Worm (Caenorhabditis elegans) whole organism, L4/young adult: ENCODE results near the gene gst-23.

ENCODE experiments used
- W03F9.2 ChIP-seq: fragments of 150-350 bp; optimal IDR thresholded peaks from 2 replicates; lab custom pipeline; 2014; ENCODE audit warnings: missing biosample characterization, missing genetic modification characterization
- dao-5 ChIP-seq: sonication (generic microtip); optimal IDR thresholded peaks from 2 replicates; lab custom pipeline; 2016; ENCODE audit warnings: missing genotype, missing genetic modification characterization, moderate library complexity, missing compliant biosample characterization
- him-1 ChIP-seq: sonication (generic microtip); optimal IDR thresholded peaks from 2 replicates; lab custom pipeline; 2016; ENCODE audit warnings: missing genotype, missing genetic modification reagents, missing genetic modification characterization, missing compliant biosample characterization

The gst-23 gene

ce11 chrV:3276184-3276583 lies 33.1 kb downstream of the gst-23 start:
- TF ChIP-seq W03F9.2 (tag; lab: Kevin White, UChicago), result no peak
- no peak for TF ChIP-seq dao-5 (tag; lab: Kevin White, UChicago)
- TF ChIP-seq him-1, result no peak

- TF ChIP-seq dao-5 (tag; lab: Kevin White, UChicago), result no peak
- no peak for TF ChIP-seq him-1
Observed at ce11 chrV:3278101-3278639, 35.1 kb downstream of the gst-23 start, which contains the start of gene fbxa-64. fbxa-64 (minus strand) TSS chrV:3278151.

- TF ChIP-seq W03F9.2 (tag; lab: Kevin White, UChicago) (no peak), dao-5 (tag; lab: Kevin White, UChicago) (no peak), him-1 (no peak)
Observed at ce11 chrV:3279138-3279537, 36.1 kb downstream of the gst-23 start.

ce11 chrV:3280009-3280408 lies 36.9 kb downstream of the gst-23 start, which contains the start of gene T28A11.2:
T28A11.2 (plus strand) TSS chrV:3280379.
- TF ChIP-seq W03F9.2 (tag; lab: Kevin White, UChicago) (no peak), dao-5 (tag; lab: Kevin White, UChicago) (no peak), him-1 (no peak)

- no peak for TF ChIP-seq him-1
- no peak for TF ChIP-seq W03F9.2 (tag; lab: Kevin White, UChicago)
- no peak for TF ChIP-seq dao-5 (tag; lab: Kevin White, UChicago)
Observed at ce11 chrV:3281523-3281922, 38.4 kb downstream of the gst-23 start, which contains the start of gene T28A11.25. T28A11.25 (plus strand) TSS chrV:3281823.

- no peak for TF ChIP-seq him-1
- no peak for TF ChIP-seq W03F9.2 (tag; lab: Kevin White, UChicago)
- TF ChIP-seq dao-5 (tag; lab: Kevin White, UChicago), result no peak
Observed at ce11 chrV:3282957-3283356, 39.9 kb downstream of the gst-23 start, which contains the start of gene str-64. str-64 (plus strand) TSS chrV:3283257.

- TF ChIP-seq him-1 (no peak), W03F9.2 (tag; lab: Kevin White, UChicago) (no peak), dao-5 (tag; lab: Kevin White, UChicago) (no peak)
Observed at ce11 chrV:3284629-3285028, 41.5 kb downstream of the gst-23 start, which contains the start of gene F35F10.5. F35F10.5 (plus strand) TSS chrV:3284929.

ce11 chrV:3287330-3287729 lies 44.2 kb downstream of the gst-23 start, which contains the start of gene F35F10.7:
F35F10.7 (minus strand) TSS chrV:3287430.
- no peak for TF ChIP-seq dao-5 (tag; lab: Kevin White, UChicago)
- TF ChIP-seq him-1, result no peak
- TF ChIP-seq W03F9.2 (tag; lab: Kevin White, UChicago), result no peak

- TF ChIP-seq him-1, result no peak
- no peak for TF ChIP-seq dao-5 (tag; lab: Kevin White, UChicago)
- no peak for TF ChIP-seq W03F9.2 (tag; lab: Kevin White, UChicago)
Observed at ce11 chrV:3288134-3288533, 45.0 kb downstream of the gst-23 start.

- no peak for TF ChIP-seq him-1
- TF ChIP-seq dao-5 (tag; lab: Kevin White, UChicago), result no peak
- TF ChIP-seq W03F9.2 (tag; lab: Kevin White, UChicago), result no peak
Observed at ce11 chrV:3289267-3289666, 46.2 kb downstream of the gst-23 start, which contains the start of gene F35F10.6. F35F10.6 (minus strand) TSS chrV:3289367.
